Fruit fly (Drosophila melanogaster): ENCODE data around the gene CG9512.
A peak's percentile ranks its signal among the peaks of the same experiment; 100 is the strongest.

Gene CG9512

DNA sequence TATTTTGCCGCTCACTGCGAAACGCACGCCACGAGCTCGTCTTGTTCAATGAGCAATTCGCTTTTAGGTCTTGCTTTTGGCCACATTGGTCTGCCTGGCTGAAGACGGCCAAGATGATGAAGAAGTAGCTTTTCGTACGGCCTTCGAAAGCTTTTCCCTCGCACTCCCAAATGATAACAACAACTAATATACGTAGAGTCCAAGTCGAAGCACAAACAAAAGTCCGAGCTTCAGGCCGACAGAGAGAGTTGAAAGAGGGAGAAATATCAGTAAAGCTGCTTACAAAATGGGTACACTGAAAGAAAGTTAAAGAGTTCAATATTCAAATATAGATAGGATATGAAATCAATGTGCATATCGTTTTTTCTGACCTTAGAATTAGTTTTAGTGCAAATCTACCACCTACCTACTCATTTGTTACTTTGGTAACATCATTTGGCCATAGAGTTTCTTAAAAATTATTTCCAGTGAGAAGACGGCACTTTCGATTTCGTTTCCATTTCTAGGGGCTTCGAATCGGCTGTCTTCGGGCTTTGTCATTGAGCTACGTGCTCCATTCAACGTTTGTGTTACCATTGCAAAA, 22.7 kb downstream of the CG9512 start, which contains the start of the genes CG45064 and CG45065 (continued):
- TF ChIP-seq lov (optimal IDR thresholded peaks at IDR 0.05) (no peak), lov (GFP tag; IDR thresholded peaks at IDR 0.05) (no peak; the same call in 1 of the 3 replicates), esg (GFP tag; conservative IDR thresholded peaks at IDR 0.05) (peak; percentile 84), gcm2 (GFP tag; optimal IDR thresholded peaks at IDR 0.05) (peak; percentile 56), corto (GFP tag; optimal IDR thresholded peaks at IDR 0.05) (no peak), otp (GFP tag; IDR thresholded peaks at IDR 0.05) (peak; percentile 81; the same call in 2 of the 3 replicates), NfI (GFP tag; optimal IDR thresholded peaks at IDR 0.05) (peak; percentile 81), dmrt11E (tag; optimal IDR thresholded peaks at IDR 0.05) (peak; percentile 26), CG2678 (tag; optimal IDR thresholded peaks at IDR 0.05) (peak; percentile 93), ranshi (GFP tag; IDR thresholded peaks at IDR 0.05) (peak; percentile 77), CG11247 (GFP tag; IDR thresholded peaks at IDR 0.05) (peak; percentile 56; the same call in 1 of the 2 replicates), ash1 (GFP tag; optimal IDR thresholded peaks at IDR 0.05) (no peak), dm (GFP tag; optimal IDR thresholded peaks at IDR 0.05) (peak; percentile 38), jumu (GFP tag; optimal IDR thresholded peaks at IDR 0.05) (peak; percentile 78), ci (GFP tag; IDR thresholded peaks at IDR 0.05) (peak; percentile 97), CG2120 (GFP tag; optimal IDR thresholded peaks at IDR 0.05) (peak; percentile 79), psq (GFP tag; optimal IDR thresholded peaks at IDR 0.05) (peak; percentile 64), CG4328 (GFP tag; optimal IDR thresholded peaks at IDR 0.05) (peak; percentile 36), CG7839 (tag; optimal IDR thresholded peaks at IDR 0.05) (peak; percentile 89), Dip3 (GFP tag; optimal IDR thresholded peaks at IDR 0.05) (peak; percentile 81), CG8924 (tag; optimal IDR thresholded peaks at IDR 0.05) (peak; percentile 88), Myb (GFP tag; optimal IDR thresholded peaks at IDR 0.05) (peak; percentile 63), CG10431 (GFP tag; optimal IDR thresholded peaks at IDR 0.05) (peak; percentile 70), CG2712 (tag; optimal IDR thresholded peaks at IDR 0.05) (peak; percentile 89), chif (GFP tag; optimal IDR thresholded peaks at IDR 0.05) (peak; percentile 70 to 84), crp (GFP tag; optimal IDR thresholded peaks at IDR 0.05) (peak in 1 of 2 experiments; percentile 31), Side (GFP tag; optimal IDR thresholded peaks at IDR 0.05) (peak; percentile 84), Atf3 (GFP tag; optimal IDR thresholded peaks at IDR 0.05) (peak; percentile 67), Gsc (GFP tag; IDR thresholded peaks at IDR 0.05) (peak; percentile 59; the same call in 1 of the 2 replicates), CG14050 (GFP tag; IDR thresholded peaks at IDR 0.05) (peak; percentile 82), CG1792 (GFP tag; optimal IDR thresholded peaks at IDR 0.05) (peak; percentile 77), Hsf (GFP tag; optimal IDR thresholded peaks at IDR 0.05) (peak; percentile 78), eyg (GFP tag; optimal IDR thresholded peaks at IDR 0.05) (peak; percentile 52), HHEX (GFP tag; optimal IDR thresholded peaks at IDR 0.05) (peak; percentile 77), Nf-YC (tag; optimal IDR thresholded peaks at IDR 0.05) (peak; percentile 45), Sin3A (optimal IDR thresholded peaks at IDR 0.05) (no peak), Eip74EF (GFP tag; optimal IDR thresholded peaks at IDR 0.05) (peak in 1 of 2 experiments; percentile 90), ara (GFP tag; IDR thresholded peaks at IDR 0.05) (peak; percentile 84), CG15011 (GFP tag; optimal IDR thresholded peaks at IDR 0.05) (peak; percentile 58), Neu2 (GFP tag; optimal IDR thresholded peaks at IDR 0.05; ENCODE audit: borderline replicate concordance) (no peak), CG10462 (GFP tag; optimal IDR thresholded peaks at IDR 0.05) (peak; percentile 69), kah (GFP tag; optimal IDR thresholded peaks at IDR 0.05) (peak; percentile 69), Xbp1 (GFP tag; optimal IDR thresholded peaks at IDR 0.05) (peak; percentile 85), CG10321 (GFP tag; IDR thresholded peaks at IDR 0.05) (no peak), Oli (tag; optimal IDR thresholded peaks at IDR 0.05) (peak; percentile 91), CG9437 (GFP tag; optimal IDR thresholded peaks at IDR 0.05) (peak; percentile 66), run (tag; optimal IDR thresholded peaks at IDR 0.05) (peak; percentile 84), Lpt (GFP tag; optimal IDR thresholded peaks at IDR 0.05) (no peak), onecut (GFP tag; IDR thresholded peaks at IDR 0.05) (peak; percentile 74), Bdp1 (GFP tag; optimal IDR thresholded peaks at IDR 0.05) (peak; percentile 62)
